Worm (Caenorhabditis elegans) whole organism, L4 larva: ENCODE measurements around the gene M05D6.3.

ENCODE experiments used
- ZK337.2 ChIP-seq: fragments of 200-800 bp; sonication (Bioruptor generic); IDR thresholded peaks from 2 replicates; pipeline ENCODE4 v1.3.6; 2022; ENCODE audit warnings: missing genetic modification reagents, missing genetic modification characterization, missing compliant biosample characterization
- aly-2 ChIP-seq: sonication (generic microtip); optimal IDR thresholded peaks from 2 replicates; lab custom pipeline; 2018; ENCODE audit warnings: missing biosample characterization, missing genetic modification characterization
- dmd-9 ChIP-seq: fragments of 200-800 bp; sonication (Bioruptor generic); IDR thresholded peaks from 2 replicates; pipeline ENCODE4 v1.3.6; 2022; ENCODE audit warnings: missing genetic modification reagents, missing genetic modification characterization, missing compliant biosample characterization
- lin-1 ChIP-seq: fragments of 200-800 bp; sonication (Bioruptor generic); IDR thresholded peaks from 2 replicates; pipeline ENCODE4 v1.3.6; 2022; ENCODE audit warnings: missing genetic modification reagents, missing genetic modification characterization, missing compliant biosample characterization
- lin-38 ChIP-seq: fragments of 200-800 bp; sonication (Bioruptor generic); IDR thresholded peaks from 2 replicates; pipeline ENCODE4 v1.3.6; 2022; ENCODE audit warnings: missing genetic modification reagents, missing genetic modification characterization, missing compliant biosample characterization
- nhr-11 ChIP-seq: fragments of 150-350 bp; optimal IDR thresholded peaks from 2 replicates; lab custom pipeline; 2014; ENCODE audit warnings: missing biosample characterization, missing genetic modification characterization
- nhr-25 ChIP-seq: sonication (generic microtip); optimal IDR thresholded peaks from 2 replicates; lab custom pipeline; 2017; ENCODE audit warnings: missing genetic modification characterization, mild to moderate bottlenecking, missing compliant biosample characterization, antibody characterized with exemption, moderate library complexity, borderline replicate concordance; ENCODE audit not compliant: insufficient read depth
- nhr-76 ChIP-seq: fragments of 150-350 bp; optimal IDR thresholded peaks from 2 replicates; lab custom pipeline; 2014; ENCODE audit warnings: missing biosample characterization, missing genetic modification characterization
- snpc-4 ChIP-seq: fragments of 150-350 bp; optimal IDR thresholded peaks from 2 replicates; lab custom pipeline; 2014; ENCODE audit warnings: missing biosample characterization, missing genetic modification characterization
- unc-130 ChIP-seq: sonication (generic microtip); optimal IDR thresholded peaks from 2 replicates; lab custom pipeline; 2016; ENCODE audit warnings: missing genetic modification reagents, missing genetic modification characterization, missing compliant biosample characterization
- unc-62 ChIP-seq, 3 experiments: fragments of 150-350 bp in 1 of 3; sonication (generic microtip); optimal IDR thresholded peaks in 2 of 3; peaks in 1 of 3; 1 replicate in 1 of 3; 2 replicates in 2 of 3; lab custom pipeline; 2014 to 2017; ENCODE audit warnings: missing biosample characterization in 3 of 3, missing genetic modification characterization in 3 of 3, missing genetic modification reagents in 3 of 3, missing genotype in 1 of 3
- vab-7 ChIP-seq: fragments of 200-800 bp; sonication (Bioruptor generic); IDR thresholded peaks from 2 replicates; pipeline ENCODE4 v1.3.6; 2022; ENCODE audit warnings: missing genetic modification reagents, missing genetic modification characterization, missing compliant biosample characterization
- zip-11 ChIP-seq: fragments of 200-800 bp; sonication (Bioruptor generic); IDR thresholded peaks from 2 replicates; pipeline ENCODE4 v1.3.6; 2022; ENCODE audit warnings: missing genetic modification characterization, missing compliant biosample characterization

- TF ChIP-seq aly-2 (no peak), unc-130 (no peak), vab-7 (GFP tag; lab: Robert Waterston, UW) (no peak), lin-1 (GFP tag; lab: Robert Waterston, UW) (no peak), nhr-11 (tag; lab: Kevin White, UChicago) (no peak), lin-38 (GFP tag; lab: Robert Waterston, UW) (no peak), snpc-4 (no peak), zip-11 (GFP tag; lab: Robert Waterston, UW) (no peak), unc-62 (GFP tag; optimal IDR thresholded peaks at IDR 0.05 in 1 of 2; lab: Kevin White, UChicago) (no peak), unc-62 (tag; optimal IDR thresholded peaks at IDR 0.05; lab: Kevin White, UChicago) (no peak), nhr-25 (tag; lab: Kevin White, UChicago) (no peak), dmd-9 (GFP tag; lab: Robert Waterston, UW) (no peak), nhr-76 (tag; lab: Kevin White, UChicago) (no peak), ZK337.2 (GFP tag; lab: Robert Waterston, UW) (no peak)
These were observed 40.6 kb upstream of the M05D6.3 start, which contains the start of gene acp-4 for ce11 chrII:8435005-8435404.
